Fruit fly (Drosophila melanogaster) whole organism, prepupa: ENCODE results near the gene cass.

Experiments
- CG11902 ChIP-seq: fragments of 200-800 bp; sonication (Bioruptor generic); optimal IDR thresholded peaks from 3 replicates; lab custom pipeline; 2016; ENCODE audit warnings: missing biosample characterization, missing genetic modification characterization
- CG1621 ChIP-seq: fragments of 200-800 bp; sonication (Bioruptor generic); optimal IDR thresholded peaks from 3 replicates; lab custom pipeline; 2018; ENCODE audit warnings: missing biosample characterization, mild to moderate bottlenecking, missing genetic modification characterization
- CG16779 ChIP-seq: fragments of 200-800 bp; sonication (Bioruptor generic); optimal IDR thresholded peaks from 3 replicates; lab custom pipeline; 2017; ENCODE audit warnings: missing biosample characterization, mild to moderate bottlenecking, missing genetic modification characterization
- CG6792 ChIP-seq: fragments of 200-800 bp; sonication (Bioruptor generic); optimal IDR thresholded peaks from 3 replicates; lab custom pipeline; 2016; ENCODE audit warnings: missing biosample characterization, missing genetic modification characterization
- Hr39 ChIP-seq: fragments of 200-800 bp; sonication (Bioruptor generic); optimal IDR thresholded peaks from 2 replicates; lab custom pipeline; 2016; ENCODE audit warnings: missing biosample characterization, missing genetic modification characterization
- Lpt ChIP-seq: fragments of 200-800 bp; sonication (Bioruptor generic); optimal IDR thresholded peaks from 3 replicates; lab custom pipeline; 2016; ENCODE audit warnings: missing biosample characterization, missing genetic modification characterization
- OdsH ChIP-seq: fragments of 200-800 bp; sonication (Bioruptor generic); optimal IDR thresholded peaks from 3 replicates; lab custom pipeline; 2016; ENCODE audit warnings: missing biosample characterization, missing genetic modification characterization
- Sox102F ChIP-seq: fragments of 200-800 bp; sonication (Bioruptor generic); optimal IDR thresholded peaks from 2 replicates; lab custom pipeline; 2016; ENCODE audit warnings: missing biosample characterization, mild to moderate bottlenecking, missing genetic modification characterization
- acj6 ChIP-seq: fragments of 200-800 bp; sonication (Bioruptor generic); optimal IDR thresholded peaks from 3 replicates; lab custom pipeline; 2016; ENCODE audit warnings: missing biosample characterization, missing genetic modification characterization
- esn ChIP-seq: fragments of 200-800 bp; sonication (Bioruptor generic); optimal IDR thresholded peaks from 2 replicates; lab custom pipeline; 2016; ENCODE audit warnings: missing biosample characterization, mild to moderate bottlenecking, missing genetic modification characterization, moderate library complexity
- lz ChIP-seq: fragments of 200-800 bp; sonication (Bioruptor generic); optimal IDR thresholded peaks from 3 replicates; lab custom pipeline; 2016; ENCODE audit warnings: missing biosample characterization, missing genetic modification characterization
- ss ChIP-seq, 2 experiments: fragments of 200-800 bp; sonication (Bioruptor generic); optimal IDR thresholded peaks; 2 replicates in 1 of 2; 3 replicates in 1 of 2; lab custom pipeline; 2017 to 2018; ENCODE audit warnings: mild to moderate bottlenecking in 2 of 2, missing biosample characterization in 2 of 2, missing genetic modification characterization in 2 of 2, moderate library complexity in 1 of 2

dm6 chr2L:17433030-17433912, 44.4 kb downstream of the cass start, which contains the start of the genes Dif and CG5043:
- TF ChIP-seq CG11902 (GFP tag; lab: Kevin White, UChicago) (no peak), ss (GFP tag; optimal IDR thresholded peaks at IDR 0.05; lab: Kevin White, UChicago) (no peak), acj6 (GFP tag; lab: Kevin White, UChicago) (no peak), Hr39 (GFP tag; lab: Kevin White, UChicago) (no peak), CG1621 (tag; lab: Kevin White, UChicago) (no peak), Sox102F (no peak), CG16779 (tag; lab: Kevin White, UChicago) (no peak), CG6792 (GFP tag; lab: Kevin White, UChicago) (no peak), Lpt (no peak), OdsH (GFP tag; lab: Kevin White, UChicago) (no peak), lz (GFP tag; lab: Kevin White, UChicago) (no peak), esn (GFP tag; lab: Kevin White, UChicago) (no peak)
